Worm (Caenorhabditis elegans) whole organism, mixed stage, embryonic: ENCODE results near the gene F17H10.4.

Source experiments
- elt-3 ChIP-seq: fragments of 150-350 bp; optimal IDR thresholded peaks from 2 replicates; lab custom pipeline; 2014; ENCODE audit warnings: missing biosample characterization, missing genetic modification characterization
- mep-1 ChIP-seq: fragments of 150-350 bp; optimal IDR thresholded peaks from 2 replicates; lab custom pipeline; 2017; ENCODE audit warnings: missing biosample characterization, missing genetic modification reagents, missing genetic modification characterization, inconsistent platforms
- nhr-2 ChIP-seq: fragments of 150-350 bp; optimal IDR thresholded peaks from 2 replicates; lab custom pipeline; 2014; ENCODE audit warnings: missing biosample characterization, missing genetic modification characterization
- nhr-237 ChIP-seq: fragments of 150-350 bp; optimal IDR thresholded peaks from 2 replicates; lab custom pipeline; 2014; ENCODE audit warnings: missing biosample characterization, missing genetic modification characterization
- nhr-28 ChIP-seq: fragments of 150-350 bp; optimal IDR thresholded peaks from 2 replicates; lab custom pipeline; 2014; ENCODE audit warnings: missing biosample characterization, missing genetic modification characterization
- nhr-76 ChIP-seq: sonication (generic microtip); optimal IDR thresholded peaks from 2 replicates; lab custom pipeline; 2017; ENCODE audit warnings: missing biosample characterization, missing genetic modification characterization
- snpc-4 ChIP-seq: fragments of 150-350 bp; optimal IDR thresholded peaks from 2 replicates; lab custom pipeline; 2014; ENCODE audit warnings: missing biosample characterization, missing genetic modification characterization
- unc-39 ChIP-seq: fragments of 150-350 bp; optimal IDR thresholded peaks from 2 replicates; lab custom pipeline; 2014; ENCODE audit warnings: missing biosample characterization, missing genetic modification characterization
- unc-62 ChIP-seq: fragments of 150-350 bp; optimal IDR thresholded peaks from 2 replicates; lab custom pipeline; 2014; ENCODE audit warnings: missing biosample characterization, missing genetic modification reagents, missing genetic modification characterization
- ztf-11 ChIP-seq: fragments of 150-350 bp; optimal IDR thresholded peaks from 2 replicates; lab custom pipeline; 2014; ENCODE audit warnings: missing biosample characterization, missing genetic modification characterization

ce11 chrX:13113457-13113856, 12.9 kb downstream of the F17H10.4 start, which contains the start of gene F17H10.2:
- TF ChIP-seq snpc-4 (tag; lab: Kevin White, UChicago), result no peak
- no peak for TF ChIP-seq nhr-76 (tag; lab: Kevin White, UChicago)
- TF ChIP-seq elt-3 (tag; lab: Kevin White, UChicago), result no peak
- no peak for TF ChIP-seq mep-1 (tag; lab: Kevin White, UChicago)
- no peak for TF ChIP-seq nhr-237 (tag; lab: Kevin White, UChicago)
- no peak for TF ChIP-seq unc-62 (GFP tag; lab: Kevin White, UChicago)
- TF ChIP-seq unc-39 (tag; lab: Kevin White, UChicago), result no peak
- no peak for TF ChIP-seq ztf-11
- TF ChIP-seq nhr-28 (tag; lab: Kevin White, UChicago), result no peak
- no peak for TF ChIP-seq nhr-2 (tag; lab: Kevin White, UChicago)
